Fruit fly (Drosophila melanogaster): Measurements from ENCODE around the gene PLCXD.

DNA sequence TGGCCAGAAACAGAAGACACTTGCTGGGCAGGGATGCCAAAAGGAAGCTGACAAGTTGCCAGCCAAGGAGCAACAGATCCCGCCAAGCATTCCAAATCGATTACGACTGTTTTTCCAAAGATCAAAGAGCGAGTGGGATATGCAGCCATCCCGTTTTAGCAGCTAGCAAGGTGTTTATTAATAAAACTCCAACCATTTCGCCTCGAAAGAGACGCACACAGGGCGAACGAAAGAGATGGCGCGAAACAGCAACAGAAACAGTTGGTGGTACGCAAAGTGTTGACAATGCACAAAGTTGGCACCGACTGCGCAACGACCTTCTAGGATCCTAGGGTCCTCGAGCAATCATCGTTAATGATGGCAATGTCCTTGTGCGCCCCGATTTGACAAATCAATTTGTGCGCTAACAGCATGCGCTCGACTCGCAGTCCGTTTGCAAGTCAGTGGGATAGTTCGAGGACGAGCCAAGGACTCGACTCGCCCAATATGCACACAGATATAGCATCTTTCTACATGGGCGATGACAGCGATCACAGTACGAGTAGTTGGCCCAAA is 30.7 kb downstream of the PLCXD start:
- TF ChIP-seq HLH106 (tag; optimal IDR thresholded peaks at IDR 0.05) (no peak), h (GFP tag; optimal IDR thresholded peaks at IDR 0.05) (no peak), psq (GFP tag; optimal IDR thresholded peaks at IDR 0.05) (no peak), sage (GFP tag; optimal IDR thresholded peaks at IDR 0.05) (no peak), OdsH (GFP tag; optimal IDR thresholded peaks at IDR 0.05) (no peak), Abd-B (GFP tag; optimal IDR thresholded peaks at IDR 0.05) (no peak), jim (GFP tag; optimal IDR thresholded peaks at IDR 0.05) (no peak), Hr83 (GFP tag; optimal IDR thresholded peaks at IDR 0.05; ENCODE audit: poor library complexity, severe bottlenecking) (no peak), Dfd (GFP tag; optimal IDR thresholded peaks at IDR 0.05) (no peak), sv (GFP tag; optimal IDR thresholded peaks at IDR 0.05) (no peak), ey (GFP tag; optimal IDR thresholded peaks at IDR 0.05) (no peak)

Measured in whole organism, wandering third instar larva.